Worm (Caenorhabditis elegans): Measurements from ENCODE around the gene dod-21.

Gene dod-21

DNA sequence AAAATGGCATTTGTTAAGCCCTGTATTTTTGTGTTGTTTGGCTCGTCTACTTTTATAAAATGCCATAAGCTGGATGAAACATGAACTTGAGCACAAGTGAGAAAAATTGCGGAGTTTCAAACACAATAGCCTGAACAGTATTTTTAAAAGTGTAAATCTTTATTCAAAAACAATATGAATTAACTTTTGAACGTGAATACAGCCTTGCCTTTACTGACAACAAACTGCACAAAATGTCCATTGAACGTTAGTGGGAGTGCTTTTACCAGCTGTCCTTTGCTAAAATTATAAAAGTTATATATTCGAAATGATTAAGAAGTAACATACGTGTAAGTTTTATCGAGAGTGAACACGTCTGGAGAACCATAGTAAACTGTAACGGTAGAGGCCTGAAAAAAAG, 30.8 kb downstream of the dod-21 start:
- no peak for TF ChIP-seq unc-62 (GFP tag; optimal IDR thresholded peaks at IDR 0.05)

DNA sequence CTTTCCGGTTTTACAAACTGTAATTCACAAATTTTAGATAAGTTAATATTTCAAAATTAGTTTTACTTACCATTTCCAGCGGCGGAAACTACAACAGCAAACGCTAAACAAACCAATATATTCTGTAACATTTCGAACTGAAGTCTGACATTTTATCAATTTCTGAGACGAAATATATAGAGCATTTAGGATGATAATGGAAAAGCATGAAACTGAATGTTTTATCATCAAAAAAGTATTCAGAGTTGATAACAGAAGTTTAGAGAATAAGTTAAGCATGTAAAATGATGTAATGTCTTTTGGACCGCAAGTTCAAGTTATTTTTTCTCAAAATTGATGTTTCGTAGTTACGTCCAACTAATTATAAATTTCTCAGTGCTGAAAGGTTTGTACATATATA, 32.6 kb downstream of the dod-21 start, which contains the start of gene F55G11.2:
Gene F55G11.2, minus strand, starts transcription at position 149 of the 400 bp plus-strand sequence.
- TF ChIP-seq unc-62 (GFP tag; optimal IDR thresholded peaks at IDR 0.05), result no peak

DNA sequence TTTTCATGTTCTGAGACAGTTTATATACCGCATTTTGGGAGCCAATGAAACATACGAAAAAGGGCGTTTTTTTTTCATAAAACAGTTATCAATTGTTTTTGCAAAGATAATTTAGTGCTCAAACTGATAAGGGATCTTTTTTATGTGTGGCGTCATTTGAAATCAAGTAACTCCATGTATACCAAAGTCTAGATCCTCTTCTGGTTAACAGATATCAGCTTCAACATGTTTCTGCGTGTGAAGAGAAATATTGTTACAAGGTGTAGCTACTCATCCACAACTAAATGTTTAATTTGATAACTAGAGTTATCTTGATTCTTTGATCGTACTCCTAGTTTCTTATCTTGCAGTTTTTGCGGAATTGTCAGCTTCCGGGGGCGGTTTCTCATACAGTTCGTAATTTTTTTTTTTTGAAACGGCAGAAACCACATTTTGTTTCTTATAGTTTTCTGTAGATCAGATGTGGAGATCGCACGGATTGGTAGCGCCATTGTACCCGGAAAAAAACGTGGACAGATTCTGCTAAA, 35.5 kb downstream of the dod-21 start:
- TF ChIP-seq unc-62 (GFP tag; optimal IDR thresholded peaks at IDR 0.05), result no peak

DNA sequence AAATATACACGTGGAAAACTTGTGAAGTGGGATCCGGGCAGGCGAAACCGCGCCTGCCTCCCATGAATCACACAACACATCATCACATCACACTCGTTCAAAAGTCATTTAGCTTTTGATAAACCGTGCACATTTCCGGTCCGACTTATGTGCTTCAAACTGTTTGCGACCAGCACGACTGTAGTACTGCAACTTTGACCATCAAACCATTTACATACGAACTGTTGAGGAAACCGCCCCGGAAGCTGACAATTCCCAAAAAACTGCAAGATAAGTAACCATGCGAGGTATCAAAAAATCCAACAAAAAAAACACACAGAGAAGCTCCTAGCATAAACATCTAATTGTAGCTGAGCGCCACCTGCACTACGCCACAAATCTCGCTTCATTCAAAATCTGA, 36.2 kb downstream of the dod-21 start:
- TF ChIP-seq unc-62 (GFP tag; optimal IDR thresholded peaks at IDR 0.05), result no peak

DNA sequence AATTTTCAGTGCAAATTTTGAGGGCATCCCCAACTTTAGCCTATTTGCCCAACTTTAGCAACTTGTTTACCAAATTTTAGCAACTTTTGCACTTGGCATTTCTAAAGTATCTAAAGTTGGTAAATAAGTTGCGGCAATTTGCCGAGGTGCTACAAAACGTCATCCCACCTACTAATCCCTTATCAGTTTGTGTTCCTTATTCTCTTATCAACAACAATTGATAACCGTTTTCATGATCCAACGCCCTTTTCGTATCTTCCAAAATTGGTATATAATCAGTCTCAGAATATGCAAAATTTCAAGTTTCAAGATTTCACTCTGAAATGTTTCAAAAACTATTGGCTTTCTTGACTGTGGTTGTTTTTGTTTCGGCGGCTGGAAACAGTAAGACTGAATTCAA, 36.8 kb downstream of the dod-21 start, which contains the start of gene F55G11.4:
Gene F55G11.4, plus strand, starts transcription at position 289 of the 400 bp plus-strand sequence.
- no peak for TF ChIP-seq unc-62 (GFP tag; optimal IDR thresholded peaks at IDR 0.05)

DNA sequence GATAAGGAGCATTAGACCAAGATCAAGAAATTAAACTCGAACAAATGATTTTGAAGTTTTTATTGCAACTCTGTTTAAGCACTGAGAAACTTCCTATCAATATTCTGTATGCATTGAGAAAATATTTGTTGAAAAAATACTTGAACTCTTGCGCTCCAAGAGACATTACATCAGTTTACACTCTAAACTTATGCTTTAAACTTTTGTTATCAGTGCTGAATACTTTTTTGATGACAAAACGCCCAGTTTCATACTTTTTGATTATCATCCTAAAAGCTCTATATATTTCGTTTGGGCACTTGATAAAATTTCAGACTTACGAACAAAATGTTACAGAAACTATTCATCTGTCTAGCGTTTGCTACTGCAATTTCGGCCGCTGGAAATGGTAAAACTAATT, 39.4 kb downstream of the dod-21 start, which contains the start of gene dod-17:
Gene dod-17, plus strand, starts transcription at position 323 of the 400 bp plus-strand sequence.
- no peak for TF ChIP-seq unc-62 (GFP tag; optimal IDR thresholded peaks at IDR 0.05)

DNA sequence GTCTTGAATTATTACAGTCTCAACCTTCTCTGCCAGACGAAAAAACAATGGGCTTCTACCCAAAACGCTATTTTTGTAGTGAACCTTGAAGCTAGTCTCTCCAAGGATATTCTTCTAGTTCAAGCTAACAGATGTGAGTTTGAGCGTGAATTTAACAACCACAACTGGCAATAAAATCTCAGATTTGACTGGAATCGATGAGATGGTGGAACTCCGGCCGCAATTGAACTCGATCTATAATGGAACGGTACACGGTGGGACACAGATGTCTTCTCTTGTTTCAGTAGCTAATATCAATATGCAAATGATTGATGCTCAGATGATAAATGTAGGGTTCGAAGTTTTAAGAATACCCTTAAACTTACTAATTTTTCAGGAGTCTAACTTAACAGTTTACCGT, 41.1 kb downstream of the dod-21 start:
- no peak for TF ChIP-seq unc-62 (GFP tag; optimal IDR thresholded peaks at IDR 0.05)

DNA sequence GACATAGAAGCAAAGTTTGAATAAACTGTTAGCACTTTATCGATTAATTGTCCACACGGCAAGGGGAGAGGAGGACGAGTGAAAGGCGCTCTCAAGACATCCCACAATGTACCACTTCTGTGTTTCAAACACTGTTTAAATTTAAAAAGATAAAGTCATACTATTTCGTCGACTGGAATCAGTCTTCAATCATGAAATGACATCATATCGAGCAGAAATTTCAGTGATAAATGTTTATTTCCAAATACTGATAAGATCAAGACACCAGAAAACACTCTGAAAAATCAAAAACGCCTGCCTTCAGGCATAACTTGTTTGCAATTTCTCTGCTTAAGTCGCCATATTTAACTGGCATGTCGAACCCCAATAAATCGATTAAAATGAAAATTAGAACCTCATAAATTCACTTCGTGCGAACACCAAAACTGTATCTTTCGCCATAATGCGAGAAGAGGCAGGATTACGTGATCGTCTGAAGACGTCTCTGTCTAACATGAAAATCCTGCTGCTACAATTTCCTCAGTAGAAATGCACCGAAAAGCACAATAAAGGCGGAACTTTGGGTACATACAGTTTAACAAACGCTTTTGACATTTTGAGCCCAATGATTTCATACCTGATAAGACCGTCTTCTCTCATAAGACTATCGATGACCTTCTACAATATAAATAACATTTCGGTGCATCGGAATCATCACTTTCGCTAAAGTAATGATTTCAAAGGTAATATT, 41.9 kb downstream of the dod-21 start, which contains the start of gene K10D11.2:
Gene K10D11.2, plus strand, starts transcription at position 680 of the 730 bp plus-strand sequence.
- TF ChIP-seq unc-62 (GFP tag; optimal IDR thresholded peaks at IDR 0.05), result no peak

DNA sequence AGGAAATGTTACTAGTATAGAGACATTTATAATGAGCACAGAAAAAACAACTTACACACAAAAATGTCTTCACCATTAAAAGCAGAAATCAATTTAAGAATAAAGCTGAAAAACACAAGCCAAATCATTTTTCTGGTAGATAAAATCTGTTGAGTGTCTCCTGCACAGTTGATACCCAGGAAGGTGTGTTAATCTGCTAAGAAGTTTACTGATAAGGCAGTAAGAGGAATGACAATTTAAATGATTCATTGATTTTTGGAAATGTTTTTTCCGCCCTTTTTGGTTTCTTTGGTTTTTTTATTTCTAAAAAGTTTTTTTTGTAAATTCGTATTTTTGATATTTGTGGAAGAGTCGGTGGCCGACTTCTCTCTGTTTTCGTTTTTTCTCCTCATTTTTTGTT, 49.4 kb downstream of the dod-21 start, which contains the start of gene K10D11.3:
Gene K10D11.3, minus strand, starts transcription at position 174 of the 400 bp plus-strand sequence.
- TF ChIP-seq unc-62 (GFP tag; optimal IDR thresholded peaks at IDR 0.05), result no peak
